Worm (Caenorhabditis elegans): ENCODE results near the gene Y51H4A.23.
"Not testable (repeated sequence)": the region's sequence is repeated elsewhere in the genome, so short reads cannot be mapped to it uniquely, and the experiment has no call there.

Gene Y51H4A.23

DNA sequence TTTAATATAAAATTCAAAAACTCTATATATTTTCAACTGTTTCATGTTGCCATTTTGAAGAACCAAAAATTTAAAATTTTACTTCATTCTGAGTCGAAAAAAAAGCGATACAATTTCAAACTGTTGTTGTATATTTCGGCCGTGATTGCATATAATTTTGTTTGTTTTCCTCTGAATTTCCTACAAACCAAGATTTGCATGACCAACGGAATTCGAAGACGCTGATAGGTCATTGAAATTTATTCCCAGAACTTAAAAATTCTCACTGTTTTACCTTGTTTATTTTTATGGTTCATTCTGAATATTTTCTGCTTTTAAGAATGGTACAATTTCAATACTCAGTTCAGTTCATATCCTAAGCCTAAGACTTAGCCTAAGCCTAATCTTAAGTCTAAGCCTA is 28.4 kb downstream of the Y51H4A.23 start:
- TF ChIP-seq blmp-1 (tag; optimal IDR thresholded peaks at IDR 0.05) (no peak), ceh-43 (GFP tag; optimal IDR thresholded peaks at IDR 0.05) (no peak), pha-4 (tag; optimal IDR thresholded peaks at IDR 0.05) (no peak), ceh-39 (tag; optimal IDR thresholded peaks at IDR 0.05) (no peak), nhr-12 (tag; optimal IDR thresholded peaks at IDR 0.05) (no peak), flh-1 (GFP tag; optimal IDR thresholded peaks at IDR 0.05) (no peak), lin-32 (GFP tag; optimal IDR thresholded peaks at IDR 0.05) (no peak), lin-13 (tag; optimal IDR thresholded peaks at IDR 0.05) (no peak), hlh-1 (tag; optimal IDR thresholded peaks at IDR 0.05) (no peak), ham-2 (GFP tag; optimal IDR thresholded peaks at IDR 0.05) (no peak), sem-2 (GFP tag; optimal IDR thresholded peaks at IDR 0.05) (no peak), sptf-1 (tag; optimal IDR thresholded peaks at IDR 0.05) (no peak), mab-5 (tag; optimal IDR thresholded peaks at IDR 0.05) (no peak), elt-3 (tag; optimal IDR thresholded peaks at IDR 0.05) (no peak)

DNA sequence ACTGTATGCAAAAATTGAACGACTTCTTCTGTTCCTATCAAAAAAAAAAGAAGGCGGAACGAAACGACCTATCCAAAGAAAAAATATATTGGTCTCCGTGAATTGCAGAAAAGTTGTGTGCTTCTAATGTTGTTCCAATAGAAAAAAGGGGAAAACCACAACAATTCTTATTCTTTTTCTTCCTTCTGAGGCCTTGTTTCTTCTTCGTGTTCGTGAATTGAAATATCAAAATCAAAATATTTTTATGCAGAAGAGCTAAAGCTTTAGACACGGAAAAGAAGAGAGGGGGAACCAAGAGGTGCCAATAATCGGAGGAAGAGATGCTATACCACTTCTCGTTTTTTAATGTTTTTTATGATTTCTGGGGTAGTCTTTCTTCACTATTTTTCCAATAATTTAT is 33.1 kb downstream of the Y51H4A.23 start, which contains the start of gene Y43D4A.2:
Y43D4A.2 (minus strand) TSS at position 101 of the 400 bp plus-strand sequence.
- not testable (repeated sequence) for TF ChIP-seq blmp-1 (tag; optimal IDR thresholded peaks at IDR 0.05); unc-120 (tag; optimal IDR thresholded peaks at IDR 0.05; ENCODE audit: poor library complexity, severe bottlenecking); nhr-76 (tag; optimal IDR thresholded peaks at IDR 0.05)

All from whole organism, mixed stage, embryonic.